Fruit fly (Drosophila melanogaster) whole organism, embryonic: ENCODE data around the gene DnaJ-H.

Source experiments
- Abd-B ChIP-seq: fragments of 200-800 bp; sonication (Bioruptor generic); optimal IDR thresholded peaks from 2 replicates; lab custom pipeline; 2018; ENCODE audit warnings: missing biosample characterization, mild to moderate bottlenecking, missing genetic modification characterization, moderate library complexity
- Blimp-1 ChIP-seq: fragments of 200-800 bp; sonication (Bioruptor generic); optimal IDR thresholded peaks from 3 replicates; lab custom pipeline; 2018; ENCODE audit warnings: missing biosample characterization, missing genetic modification characterization, mild to moderate bottlenecking, moderate library complexity, missing genetic modification reagents
- Bteb2 ChIP-seq: fragments of 200-800 bp; sonication (Bioruptor generic); optimal IDR thresholded peaks from 2 replicates; lab custom pipeline; 2016; ENCODE audit warnings: missing biosample characterization, missing genetic modification characterization
- CG10654 ChIP-seq: fragments of 200-800 bp; sonication (Bioruptor generic); optimal IDR thresholded peaks from 2 replicates; lab custom pipeline; 2016; ENCODE audit warnings: missing biosample characterization, missing genetic modification characterization
- CG11504 ChIP-seq: fragments of 200-800 bp; sonication (Bioruptor generic); optimal IDR thresholded peaks from 3 replicates; lab custom pipeline; 2019; ENCODE audit warnings: missing biosample characterization, mild to moderate bottlenecking, missing genetic modification characterization, moderate library complexity
- CG11560 ChIP-seq: fragments of 200-800 bp; sonication (Bioruptor generic); IDR thresholded peaks from 3 replicates; pipeline ENCODE4 v1.3.6; 2022; ENCODE audit warnings: missing biosample characterization, missing genetic modification characterization
- CG12942 ChIP-seq: fragments of 200-800 bp; sonication (Bioruptor generic); optimal IDR thresholded peaks from 3 replicates; lab custom pipeline; 2016; ENCODE audit warnings: missing biosample characterization, missing genetic modification characterization
- CG1602 ChIP-seq: fragments of 200-800 bp; sonication (Bioruptor generic); optimal IDR thresholded peaks from 3 replicates; lab custom pipeline; 2016; ENCODE audit warnings: missing biosample characterization, missing genetic modification characterization
- CG16863 ChIP-seq: fragments of 200-800 bp; sonication (Bioruptor generic); optimal IDR thresholded peaks from 3 replicates; lab custom pipeline; 2016; ENCODE audit warnings: missing biosample characterization, missing genetic modification characterization
- CG17829 ChIP-seq: fragments of 200-800 bp; optimal IDR thresholded peaks from 2 replicates; lab custom pipeline; 2019; ENCODE audit warnings: missing biosample characterization, mild to moderate bottlenecking, missing genetic modification characterization, moderate library complexity
- CG2199 ChIP-seq: fragments of 200-800 bp; sonication (Bioruptor generic); IDR thresholded peaks from 3 replicates; pipeline ENCODE4 v1.3.6; 2022; ENCODE audit warnings: missing biosample characterization, missing genetic modification characterization
- CG2678 ChIP-seq: fragments of 200-800 bp; sonication (Bioruptor generic); optimal IDR thresholded peaks from 3 replicates; lab custom pipeline; 2019; ENCODE audit warnings: missing biosample characterization, mild to moderate bottlenecking, missing genetic modification characterization, moderate library complexity
- CG30431 ChIP-seq: fragments of 200-800 bp; sonication (Bioruptor generic); optimal IDR thresholded peaks from 2 replicates; lab custom pipeline; 2017; ENCODE audit warnings: missing biosample characterization, missing genetic modification characterization
- CG31441 ChIP-seq: fragments of 200-800 bp; sonication (Bioruptor generic); IDR thresholded peaks from 2 replicates; pipeline ENCODE4 v1.3.6; 2022; ENCODE audit warnings: missing biosample characterization, missing genetic modification characterization
- CG43689 ChIP-seq: fragments of 200-800 bp; sonication (Bioruptor generic); IDR thresholded peaks from 2 replicates; pipeline ENCODE4 v1.3.6; 2022; ENCODE audit warnings: missing biosample characterization, missing genetic modification characterization
- CG4404 ChIP-seq: fragments of 200-800 bp; sonication (Bioruptor generic); IDR thresholded peaks from 2 replicates; pipeline ENCODE4 v1.3.6; 2022; ENCODE audit warnings: missing biosample characterization, missing genetic modification characterization
- CG6683 ChIP-seq: fragments of 200-800 bp; sonication (Bioruptor generic); optimal IDR thresholded peaks from 2 replicates; lab custom pipeline; 2017; ENCODE audit warnings: missing biosample characterization, mild to moderate bottlenecking, missing genetic modification characterization, missing genetic modification reagents
- CG7963 ChIP-seq: fragments of 200-800 bp; sonication (Bioruptor generic); IDR thresholded peaks from 3 replicates; pipeline ENCODE4 v1.3.6; 2022; ENCODE audit warnings: missing biosample characterization, missing genetic modification characterization; ENCODE audit not compliant: partially characterized antibody
- CG8359 ChIP-seq: fragments of 200-800 bp; sonication (Bioruptor generic); optimal IDR thresholded peaks from 2 replicates; lab custom pipeline; 2017; ENCODE audit warnings: missing biosample characterization, mild to moderate bottlenecking, missing genetic modification characterization, borderline replicate concordance
- CG8924 ChIP-seq: fragments of 200-800 bp; optimal IDR thresholded peaks from 3 replicates; lab custom pipeline; 2019; ENCODE audit warnings: missing biosample characterization, mild to moderate bottlenecking, missing genetic modification characterization, moderate library complexity
- CG8944 ChIP-seq: fragments of 200-800 bp; sonication (Bioruptor generic); optimal IDR thresholded peaks from 3 replicates; lab custom pipeline; 2016; ENCODE audit warnings: missing biosample characterization, missing genetic modification characterization
- Dll ChIP-seq: fragments of 200-800 bp; sonication (Bioruptor generic); IDR thresholded peaks from 4 replicates; pipeline ENCODE4 v1.3.6; 2022; ENCODE audit warnings: missing biosample characterization, missing genetic modification characterization; ENCODE audit not compliant: partially characterized antibody
- Eip74EF ChIP-seq, 2 experiments: fragments of 200-800 bp in 1 of 2; fragments of >200 bp in 1 of 2; sonication (Bioruptor generic) in 1 of 2; optimal IDR thresholded peaks; 2 replicates each; lab custom pipeline; 2017 to 2019; ENCODE audit warnings: missing biosample characterization in 2 of 2, missing genetic modification characterization in 2 of 2, mild to moderate bottlenecking in 1 of 2, moderate library complexity in 1 of 2
- H2.0 ChIP-seq: fragments of 200-800 bp; sonication (Bioruptor generic); IDR thresholded peaks from 2 replicates; pipeline ENCODE4 v1.3.6; 2022; ENCODE audit warnings: missing biosample characterization, missing genetic modification characterization
- HmgZ ChIP-seq: fragments of 200-800 bp; sonication (Bioruptor generic); optimal IDR thresholded peaks from 2 replicates; lab custom pipeline; 2018; ENCODE audit warnings: missing biosample characterization, mild to moderate bottlenecking, missing genetic modification characterization
- Hr78 ChIP-seq, 2 experiments: fragments of 200-800 bp in 1 of 2; fragments of >200 bp in 1 of 2; sonication (Bioruptor generic) in 1 of 2; optimal IDR thresholded peaks; 2 replicates each; lab custom pipeline; 2017 to 2019; ENCODE audit warnings: missing biosample characterization in 2 of 2, missing genetic modification characterization in 2 of 2, mild to moderate bottlenecking in 1 of 2, moderate library complexity in 1 of 2
- Jarid2 ChIP-seq: fragments of 200-800 bp; sonication (Bioruptor generic); optimal IDR thresholded peaks from 3 replicates; lab custom pipeline; 2017; ENCODE audit warnings: mild to moderate bottlenecking, missing biosample characterization, missing genetic modification reagents, missing genetic modification characterization
- Mrtf ChIP-seq: fragments of 200-800 bp; sonication (Bioruptor generic); IDR thresholded peaks from 3 replicates; pipeline ENCODE4 v1.3.6; 2022; ENCODE audit warnings: missing biosample characterization, missing genetic modification characterization
- Poxn ChIP-seq: fragments of 200-800 bp; sonication (Bioruptor generic); IDR thresholded peaks from 2 replicates; pipeline ENCODE4 v1.3.6; 2022; ENCODE audit warnings: missing biosample characterization, missing genetic modification characterization
- Rfx ChIP-seq: fragments of 200-800 bp; sonication (Bioruptor generic); IDR thresholded peaks from 2 replicates; pipeline ENCODE4 v1.3.6; 2022; ENCODE audit warnings: missing biosample characterization, missing genetic modification characterization
- Scr ChIP-seq: fragments of 200-800 bp; sonication (Bioruptor generic); IDR thresholded peaks from 2 replicates; pipeline ENCODE4 v1.3.6; 2022; ENCODE audit warnings: missing biosample characterization, missing genetic modification characterization; ENCODE audit not compliant: partially characterized antibody
- Sin3A ChIP-seq: fragments of >200 bp; optimal IDR thresholded peaks from 2 replicates; lab custom pipeline; 2018
- Tbp ChIP-seq: fragments of >200 bp; optimal IDR thresholded peaks from 2 replicates; lab custom pipeline; 2018; ENCODE audit warnings: missing biosample characterization, missing genetic modification characterization
- YL-1 ChIP-seq: fragments of 200-800 bp; sonication (Bioruptor generic); optimal IDR thresholded peaks from 3 replicates; lab custom pipeline; 2017; ENCODE audit warnings: missing biosample characterization, mild to moderate bottlenecking, missing genetic modification characterization
- amos ChIP-seq: fragments of 200-800 bp; sonication (Bioruptor generic); IDR thresholded peaks from 2 replicates; pipeline ENCODE4 v1.3.6; 2022; ENCODE audit warnings: missing biosample characterization, missing genetic modification characterization; ENCODE audit not compliant: partially characterized antibody
- ash1 ChIP-seq: fragments of 200-800 bp; sonication (Bioruptor generic); optimal IDR thresholded peaks from 2 replicates; lab custom pipeline; 2018; ENCODE audit warnings: missing biosample characterization, mild to moderate bottlenecking, missing genetic modification characterization
- bcd ChIP-seq: fragments of 200-800 bp; sonication (Bioruptor generic); optimal IDR thresholded peaks from 2 replicates; lab custom pipeline; 2017; ENCODE audit warnings: missing biosample characterization, mild to moderate bottlenecking, missing genetic modification characterization
- br ChIP-seq: fragments of >200 bp; optimal IDR thresholded peaks from 2 replicates; lab custom pipeline; 2017
- cg ChIP-seq: fragments of 200-800 bp; sonication (Bioruptor generic); optimal IDR thresholded peaks from 3 replicates; lab custom pipeline; 2019; ENCODE audit warnings: missing biosample characterization, mild to moderate bottlenecking, missing genetic modification characterization, moderate library complexity
- dan ChIP-seq: fragments of 200-800 bp; sonication (Bioruptor generic); IDR thresholded peaks from 2 replicates; pipeline ENCODE4 v1.3.6; 2022; ENCODE audit warnings: missing biosample characterization, missing genetic modification characterization
- dysf ChIP-seq: fragments of 200-800 bp; sonication (Bioruptor generic); IDR thresholded peaks from 3 replicates; pipeline ENCODE4 v1.3.6; 2022; ENCODE audit warnings: missing biosample characterization, missing genetic modification characterization
- esg ChIP-seq: fragments of 200-800 bp; sonication (Bioruptor generic); conservative IDR thresholded peaks from 2 replicates; pipeline ENCODE4 v1.3.6; 2022; ENCODE audit warnings: missing biosample characterization, missing genetic modification characterization
- eyg ChIP-seq: fragments of 200-800 bp; sonication (Bioruptor generic); optimal IDR thresholded peaks from 3 replicates; lab custom pipeline; 2016; ENCODE audit warnings: missing biosample characterization, missing genetic modification characterization
- fd64A ChIP-seq: fragments of 200-800 bp; sonication (Bioruptor generic); optimal IDR thresholded peaks from 3 replicates; lab custom pipeline; 2018; ENCODE audit warnings: missing biosample characterization, mild to moderate bottlenecking, missing genetic modification characterization
- hth ChIP-seq: fragments of >200 bp; optimal IDR thresholded peaks from 2 replicates; lab custom pipeline; 2017; ENCODE audit warnings: inconsistent platforms
- jumu ChIP-seq: fragments of 200-800 bp; sonication (Bioruptor generic); optimal IDR thresholded peaks from 3 replicates; lab custom pipeline; 2016; ENCODE audit warnings: missing biosample characterization, missing genetic modification characterization
- ken ChIP-seq: fragments of 200-800 bp; sonication (Bioruptor generic); IDR thresholded peaks from 3 replicates; pipeline ENCODE4 v1.3.6; 2022; ENCODE audit warnings: missing biosample characterization, missing genetic modification characterization
- ranshi ChIP-seq: fragments of 200-800 bp; sonication (Bioruptor generic); IDR thresholded peaks from 2 replicates; pipeline ENCODE4 v1.3.6; 2022; ENCODE audit warnings: missing biosample characterization, missing genetic modification characterization
- schlank ChIP-seq: fragments of 200-800 bp; sonication (Bioruptor generic); optimal IDR thresholded peaks from 2 replicates; lab custom pipeline; 2018; ENCODE audit warnings: missing biosample characterization, mild to moderate bottlenecking, missing genetic modification characterization
- sens-2 ChIP-seq: fragments of 200-800 bp; sonication (Bioruptor generic); IDR thresholded peaks from 2 replicates; pipeline ENCODE4 v1.3.6; 2022; ENCODE audit warnings: missing biosample characterization, missing genetic modification characterization
- slou ChIP-seq: fragments of 200-800 bp; sonication (Bioruptor generic); optimal IDR thresholded peaks from 3 replicates; lab custom pipeline; 2016; ENCODE audit warnings: missing biosample characterization, missing genetic modification characterization
- unpg ChIP-seq: fragments of 200-800 bp; sonication (Bioruptor generic); optimal IDR thresholded peaks from 3 replicates; lab custom pipeline; 2018; ENCODE audit warnings: missing biosample characterization, mild to moderate bottlenecking, missing genetic modification characterization, moderate library complexity

The DnaJ-H gene

DNA sequence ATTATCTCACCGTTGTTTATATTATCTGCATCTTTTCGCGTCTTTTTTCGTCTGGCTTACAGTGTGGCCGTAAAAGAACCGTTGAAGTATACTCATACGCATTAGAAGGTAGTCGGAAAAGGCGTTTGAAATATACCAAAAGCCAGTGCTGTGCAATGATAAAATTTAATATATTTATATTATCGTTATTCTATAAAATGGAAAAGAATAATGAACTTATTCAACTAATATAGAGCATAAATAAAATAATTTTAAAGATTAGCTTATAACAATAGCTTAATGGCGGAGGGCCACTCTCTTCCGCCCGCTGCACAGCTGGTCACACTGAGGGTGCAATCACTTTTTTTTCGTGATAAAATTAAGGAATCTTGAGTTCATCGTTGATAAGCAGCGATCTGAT is 26.0 kb upstream of the DnaJ-H start, which contains the start of the genes CG16974 and Edem2 (continued):
- peak; percentile 25 for TF ChIP-seq CG6683 (GFP tag; lab: Kevin White, UChicago)
- no peak for TF ChIP-seq CG7963
- peak; percentile 70 for TF ChIP-seq bcd
- TF ChIP-seq CG2678 (tag; lab: Kevin White, UChicago), result no peak
- TF ChIP-seq Eip74EF (GFP tag; optimal IDR thresholded peaks at IDR 0.05; lab: Kevin White, UChicago), result no peak
- peak; percentile 62 for TF ChIP-seq HmgZ (tag; lab: Kevin White, UChicago)
- TF ChIP-seq fd64A, result no peak
- no peak for TF ChIP-seq dan (GFP tag; lab: Robert Waterston, UW)
- TF ChIP-seq H2.0, result peak; percentile 66
- no peak for TF ChIP-seq hth (lab: Kevin White, UChicago)
- peak; percentile 66; the same call in 1 of the 3 replicates for TF ChIP-seq dysf (GFP tag; lab: Robert Waterston, UW)
- TF ChIP-seq CG8944, result no peak
- peak; percentile 70 for TF ChIP-seq slou (GFP tag; lab: Kevin White, UChicago)
- TF ChIP-seq YL-1 (GFP tag; lab: Kevin White, UChicago), result peak; percentile 80
- peak; percentile 69 for TF ChIP-seq CG8924 (tag; lab: Kevin White, UChicago)
- peak; percentile 3 for TF ChIP-seq jumu
- no peak for TF ChIP-seq CG2199 (GFP tag; lab: Robert Waterston, UW)
- no peak for TF ChIP-seq schlank (tag; lab: Kevin White, UChicago)
- TF ChIP-seq cg (GFP tag; lab: Kevin White, UChicago), result no peak
- peak; percentile 73; the same call in 1 of the 2 replicates for TF ChIP-seq ranshi (GFP tag; lab: Robert Waterston, UW)
- no peak for TF ChIP-seq Jarid2 (GFP tag; lab: Kevin White, UChicago)
- TF ChIP-seq CG31441 (GFP tag; lab: Robert Waterston, UW), result no peak
- TF ChIP-seq esg (GFP tag; lab: Robert Waterston, UW), result peak; percentile 65
- TF ChIP-seq Hr78 (GFP tag; optimal IDR thresholded peaks at IDR 0.05; lab: Kevin White, UChicago), result no peak
- TF ChIP-seq eyg, result no peak
- TF ChIP-seq CG1602 (GFP tag; lab: Kevin White, UChicago), result peak; percentile 76
- TF ChIP-seq CG16863 (GFP tag; lab: Kevin White, UChicago), result no peak
- TF ChIP-seq br (lab: Kevin White, UChicago), result no peak
- no peak for TF ChIP-seq Blimp-1 (GFP tag; lab: Kevin White, UChicago)
- no peak for TF ChIP-seq Poxn (GFP tag; lab: Robert Waterston, UW)
- no peak for TF ChIP-seq Tbp (GFP tag; lab: Kevin White, UChicago)
- peak; percentile 73 for TF ChIP-seq CG10654 (GFP tag; lab: Kevin White, UChicago)
- no peak for TF ChIP-seq sens-2
- no peak for TF ChIP-seq CG43689 (GFP tag; lab: Robert Waterston, UW)
- peak; percentile 32 for TF ChIP-seq Scr (GFP tag; lab: Robert Waterston, UW)
- no peak for TF ChIP-seq ash1
- TF ChIP-seq CG8359 (GFP tag; lab: Kevin White, UChicago), result no peak
- peak; percentile 71 for TF ChIP-seq CG4404
- TF ChIP-seq Rfx (GFP tag; lab: Robert Waterston, UW), result peak; percentile 81
- no peak for TF ChIP-seq unpg (GFP tag; lab: Kevin White, UChicago)
- peak; percentile 52; the same call in 1 of the 3 replicates for TF ChIP-seq Mrtf (GFP tag; lab: Robert Waterston, UW)
- TF ChIP-seq CG30431 (GFP tag; lab: Kevin White, UChicago), result peak; percentile 4
- peak; percentile 8 for TF ChIP-seq Bteb2 (GFP tag; lab: Kevin White, UChicago)
- TF ChIP-seq amos (GFP tag; lab: Robert Waterston, UW), result no peak
- peak; percentile 74 for TF ChIP-seq CG12942 (GFP tag; lab: Kevin White, UChicago)
- TF ChIP-seq Abd-B (GFP tag; lab: Kevin White, UChicago), result no peak
- peak; percentile 60 for TF ChIP-seq Sin3A (lab: Kevin White, UChicago)
- peak; percentile 79 for TF ChIP-seq ken (GFP tag; lab: Robert Waterston, UW)
- TF ChIP-seq CG11560, result peak; percentile 39; the same call in 1 of the 3 replicates
- TF ChIP-seq CG11504 (tag; lab: Kevin White, UChicago), result no peak
- peak; percentile 89 for TF ChIP-seq CG17829
- TF ChIP-seq Dll, result no peak
